Fruit fly (Drosophila melanogaster) S2 (cell line): ENCODE data around the gene CG32847.

Experiments
- CG8478 ChIP-seq: fragments of >200 bp; optimal IDR thresholded peaks from 2 replicates; lab custom pipeline; 2018
- CTCF ChIP-seq, 2 experiments: fragments of >200 bp; optimal IDR thresholded peaks; 2 replicates each; lab custom pipeline; 2018

- TF ChIP-seq CG8478 (no peak), CTCF (optimal IDR thresholded peaks at IDR 0.05; lab: Kevin White, UChicago) (no peak)
Measured at dm6 chr3L:15101639-15102413, 19.5 kb upstream of the CG32847 start.
